Worm (Caenorhabditis elegans) whole organism, midembryonic: ENCODE results near the gene T09A5.5.

Experiments used
- T22C8.4 ChIP-seq: fragments of 200-800 bp; sonication (Bioruptor generic); IDR thresholded peaks from 2 replicates; pipeline ENCODE4 v1.3.6; 2022; ENCODE audit warnings: missing genetic modification characterization, missing compliant biosample characterization
- cog-1 ChIP-seq: sonication (generic microtip); optimal IDR thresholded peaks from 2 replicates; lab custom pipeline; 2016; ENCODE audit warnings: missing genetic modification characterization, missing compliant biosample characterization
- flt-1 ChIP-seq: fragments of 200-800 bp; sonication (Bioruptor generic); IDR thresholded peaks from 2 replicates; pipeline ENCODE4 v1.3.6; 2022; ENCODE audit warnings: missing genetic modification characterization, missing compliant biosample characterization
- klf-2 ChIP-seq: fragments of 200-800 bp; sonication (Bioruptor generic); conservative IDR thresholded peaks from 2 replicates; pipeline ENCODE4 v1.3.6; 2022; ENCODE audit warnings: missing genetic modification reagents, missing genetic modification characterization, missing compliant biosample characterization
- med-1 ChIP-seq: sonication (generic microtip); optimal IDR thresholded peaks from 2 replicates; lab custom pipeline; 2017; ENCODE audit warnings: missing genetic modification characterization, mild to moderate bottlenecking, missing compliant biosample characterization, antibody characterized with exemption, missing genetic modification reagents; ENCODE audit not compliant: insufficient read depth
- ref-1 ChIP-seq: fragments of 200-800 bp; sonication (Bioruptor generic); conservative IDR thresholded peaks from 2 replicates; pipeline ENCODE4 v1.3.6; 2022; ENCODE audit warnings: missing genetic modification reagents, missing genetic modification characterization, missing compliant biosample characterization
- tab-1 ChIP-seq: fragments of 200-800 bp; sonication (Bioruptor generic); IDR thresholded peaks from 2 replicates; pipeline ENCODE4 v1.3.6; 2022; ENCODE audit warnings: missing genetic modification characterization, missing compliant biosample characterization
- ztf-23 ChIP-seq: fragments of 200-800 bp; sonication (Bioruptor generic); IDR thresholded peaks from 2 replicates; pipeline ENCODE4 v1.3.6; 2022; ENCODE audit warnings: missing genetic modification reagents, missing genetic modification characterization, missing compliant biosample characterization
- ztf-29 ChIP-seq: fragments of 200-800 bp; sonication (Bioruptor generic); IDR thresholded peaks from 2 replicates; pipeline ENCODE4 v1.3.6; 2022; ENCODE audit warnings: missing genetic modification reagents, missing genetic modification characterization, missing compliant biosample characterization

Gene T09A5.5

DNA sequence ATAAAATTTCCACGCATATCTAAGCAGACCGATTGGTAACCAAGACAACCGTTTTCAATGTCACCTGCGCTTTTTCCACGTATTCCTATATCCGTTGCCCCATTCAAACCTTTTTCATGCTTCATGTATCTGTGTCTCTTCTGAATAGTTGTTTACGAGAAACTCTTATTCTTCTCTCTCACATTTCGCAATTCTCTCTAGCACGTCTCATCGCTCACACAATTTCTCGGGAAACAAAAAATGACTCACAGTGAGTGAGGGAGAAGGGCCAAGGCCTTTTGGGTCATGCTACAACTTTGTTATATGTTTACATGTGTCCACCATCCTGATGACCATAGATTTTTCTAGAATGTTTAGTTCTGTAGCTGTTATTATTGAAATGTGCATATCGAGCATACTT, 33.7 kb upstream of the T09A5.5 start:
- TF ChIP-seq T22C8.4 (GFP tag; lab: Robert Waterston, UW) = no peak
- no peak for TF ChIP-seq flt-1 (GFP tag; lab: Robert Waterston, UW)
- no peak for TF ChIP-seq med-1 (GFP tag; lab: Kevin White, UChicago)
- no peak for TF ChIP-seq ztf-29 (GFP tag; lab: Robert Waterston, UW)
- no peak for TF ChIP-seq tab-1 (GFP tag; lab: Robert Waterston, UW)
- TF ChIP-seq ztf-23 (GFP tag; lab: Robert Waterston, UW) = no peak
- no peak for TF ChIP-seq ref-1

DNA sequence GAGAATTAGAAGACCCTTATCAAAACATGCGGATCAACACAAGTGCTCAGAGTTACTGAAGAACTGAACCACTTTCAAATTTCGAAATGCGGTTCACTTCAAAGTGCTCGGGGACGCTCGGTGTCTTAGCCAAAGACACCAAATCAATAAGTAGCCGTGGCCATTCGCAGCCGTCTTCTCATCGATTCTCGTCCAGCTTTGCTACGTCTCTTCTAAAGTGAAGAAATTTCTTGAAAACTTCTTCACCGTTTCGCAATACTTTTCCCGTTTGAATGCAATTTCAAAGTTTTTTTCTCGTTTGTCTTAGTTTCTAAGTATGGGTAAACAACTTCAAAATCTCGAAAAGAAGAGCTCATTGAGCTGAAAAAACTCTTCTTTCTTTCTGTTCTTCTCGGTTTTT, 31.3 kb upstream of the T09A5.5 start:
- TF ChIP-seq ref-1 (no peak), T22C8.4 (GFP tag; lab: Robert Waterston, UW) (no peak), tab-1 (GFP tag; lab: Robert Waterston, UW) (no peak), ztf-29 (GFP tag; lab: Robert Waterston, UW) (no peak), cog-1 (no peak)

DNA sequence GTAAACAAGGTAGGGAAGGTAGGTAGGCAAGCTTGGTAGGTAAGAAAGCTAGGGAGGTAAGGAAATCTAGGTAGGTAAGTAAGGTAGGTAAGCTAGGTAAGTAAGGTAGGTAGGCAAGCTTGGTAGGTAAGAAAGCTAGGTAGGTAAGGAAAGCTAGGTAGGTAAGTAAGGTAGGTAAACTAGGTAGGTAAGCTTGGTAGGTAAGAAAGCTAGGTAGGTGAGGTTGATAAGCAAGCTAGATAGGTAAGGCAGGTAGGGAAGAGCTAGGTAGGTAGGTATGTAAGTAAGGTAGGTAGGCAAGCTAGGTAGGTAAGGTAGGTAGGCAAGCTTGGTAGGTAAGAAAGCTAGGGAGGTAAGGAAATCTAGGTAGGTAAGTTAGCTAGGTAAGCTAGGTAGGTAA, 29.6 kb upstream of the T09A5.5 start:
- peak; percentile 52; the same call in 1 of the 2 replicates for TF ChIP-seq klf-2 (GFP tag; lab: Robert Waterston, UW)
- TF ChIP-seq ztf-23 (GFP tag; lab: Robert Waterston, UW) = peak; percentile 66; the same call in 1 of the 2 replicates

DNA sequence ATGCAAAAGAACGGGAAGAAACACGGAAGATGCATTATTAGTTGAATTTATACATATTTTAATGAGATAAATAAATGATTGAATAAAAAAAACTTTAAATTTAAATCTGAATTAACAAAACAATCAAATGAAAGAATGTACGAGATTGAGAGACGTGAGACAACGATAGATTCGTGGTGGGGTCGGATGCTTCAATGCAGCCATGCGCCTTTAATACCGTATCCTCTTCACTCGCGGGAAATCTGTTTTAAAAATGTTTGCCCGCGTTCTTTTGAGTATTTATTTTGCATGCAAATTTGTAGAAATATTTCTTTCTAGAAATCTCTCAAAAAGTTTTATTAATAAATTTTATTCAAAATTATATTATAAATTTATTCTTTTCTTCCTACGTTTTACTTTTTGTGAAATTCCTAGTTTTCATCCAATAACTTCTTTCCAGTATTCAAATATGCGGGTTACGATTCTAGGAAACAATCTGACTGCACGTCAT, 26.8 kb upstream of the T09A5.5 start, which contains the start of gene perm-1:
TSS of gene perm-1 (plus strand) at position 440 of the 490 bp plus-strand sequence.
- TF ChIP-seq T22C8.4 (GFP tag; lab: Robert Waterston, UW) (no peak), klf-2 (GFP tag; lab: Robert Waterston, UW) (no peak), flt-1 (GFP tag; lab: Robert Waterston, UW) (no peak), ref-1 (no peak), cog-1 (no peak)

DNA sequence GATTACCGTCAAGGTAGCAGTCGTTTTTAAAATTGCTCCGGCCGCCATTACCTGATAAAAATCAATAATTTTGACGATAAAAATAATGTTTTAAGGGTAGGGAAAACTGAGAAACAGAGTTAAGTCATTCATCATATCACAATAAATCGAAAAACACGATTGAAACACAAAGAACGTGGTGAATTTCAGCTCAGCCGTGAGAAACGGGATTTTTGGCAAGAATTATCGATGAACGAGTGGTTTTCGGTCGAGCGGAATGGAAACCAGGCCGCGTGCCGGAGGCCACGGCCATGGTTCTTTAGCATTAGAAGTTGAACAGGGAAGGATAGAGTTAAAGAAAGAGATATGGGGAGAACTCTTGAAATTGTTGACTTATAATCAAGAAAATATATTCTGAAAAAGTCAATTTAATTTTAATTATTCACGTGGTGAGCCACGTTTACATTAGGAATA, 25.7 kb upstream of the T09A5.5 start, which contains the start of the genes vha-4 and T01H3.5:
TSS of gene vha-4 (minus strand) at position 51 of the 453 bp plus-strand sequence.
TSS of gene T01H3.5 (plus strand) at position 351 of the 453 bp plus-strand sequence.
- TF ChIP-seq tab-1 (GFP tag; lab: Robert Waterston, UW) = no peak
- TF ChIP-seq med-1 (GFP tag; lab: Kevin White, UChicago) = no peak
- no peak for TF ChIP-seq cog-1
- no peak for TF ChIP-seq T22C8.4 (GFP tag; lab: Robert Waterston, UW)
- no peak for TF ChIP-seq ztf-29 (GFP tag; lab: Robert Waterston, UW)
- TF ChIP-seq klf-2 (GFP tag; lab: Robert Waterston, UW) = no peak
- TF ChIP-seq ztf-23 (GFP tag; lab: Robert Waterston, UW) = no peak
- TF ChIP-seq ref-1 = no peak
- no peak for TF ChIP-seq flt-1 (GFP tag; lab: Robert Waterston, UW)

DNA sequence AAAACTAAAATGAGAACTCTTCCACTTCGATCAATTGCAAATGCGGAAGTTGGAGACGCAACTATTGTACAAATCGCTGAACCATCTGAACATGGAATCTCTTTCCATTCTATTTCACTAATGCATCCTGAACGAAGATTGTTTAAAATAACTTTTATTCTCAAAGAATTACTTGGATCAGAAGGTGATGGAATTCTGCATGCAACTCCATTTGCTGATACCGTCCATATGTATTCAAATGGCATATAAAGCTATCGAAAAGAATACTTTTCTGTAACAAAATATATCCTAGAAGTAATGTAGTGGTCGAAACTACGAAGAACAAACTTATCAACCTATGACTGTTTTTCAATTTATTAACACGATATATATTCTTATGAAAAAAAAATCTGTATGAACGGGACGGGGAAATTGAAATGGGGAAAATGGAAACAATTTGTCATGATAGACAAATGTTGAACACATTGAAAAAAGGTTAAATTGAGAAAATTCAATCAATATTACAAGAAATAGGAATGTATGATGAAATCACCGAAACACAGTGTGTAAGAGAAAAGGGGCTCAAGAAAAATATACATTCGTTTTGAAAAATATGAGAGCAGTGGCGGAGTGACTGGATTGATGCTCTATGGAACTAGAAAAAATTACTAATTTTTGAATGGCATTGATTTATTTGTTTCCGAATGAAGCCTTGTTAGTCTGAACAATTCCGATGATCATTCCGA, 24.3 kb upstream of the T09A5.5 start, which contains the start of gene T01H3.2:
TSS of gene T01H3.2 (minus strand) at position 251 of the 725 bp plus-strand sequence.
- TF ChIP-seq ztf-29 (GFP tag; lab: Robert Waterston, UW) (no peak), med-1 (GFP tag; lab: Kevin White, UChicago) (no peak), flt-1 (GFP tag; lab: Robert Waterston, UW) (no peak)

DNA sequence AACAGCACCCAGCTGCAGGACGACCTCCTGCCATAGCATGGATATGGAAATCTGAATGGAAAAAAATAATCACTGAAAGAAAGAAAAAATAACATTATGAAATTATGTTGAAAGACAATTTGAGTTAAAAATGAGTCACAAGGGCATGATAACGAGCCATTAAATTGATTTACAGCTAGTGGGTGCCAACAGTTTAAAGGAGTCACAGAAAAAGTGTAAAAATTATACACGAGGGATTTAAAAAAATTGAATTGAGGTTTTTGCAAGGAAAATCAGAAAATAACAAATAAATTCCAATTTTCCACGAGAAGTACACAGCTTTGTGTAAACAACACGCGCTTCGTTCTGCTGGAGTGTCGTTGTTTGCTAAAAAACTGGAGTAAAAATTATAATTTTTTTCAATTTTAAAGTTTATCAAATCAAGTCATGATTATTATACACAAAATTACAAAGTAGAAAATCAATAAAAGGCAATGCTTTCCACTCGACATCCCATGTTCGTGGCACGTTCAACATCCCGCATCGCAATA, 20.3 kb upstream of the T09A5.5 start, which contains the start of gene T01H3.3:
TSS of gene T01H3.3 (minus strand) at position 51 of the 530 bp plus-strand sequence.
- TF ChIP-seq T22C8.4 (GFP tag; lab: Robert Waterston, UW) (no peak), flt-1 (GFP tag; lab: Robert Waterston, UW) (no peak), tab-1 (GFP tag; lab: Robert Waterston, UW) (no peak), cog-1 (no peak), klf-2 (GFP tag; lab: Robert Waterston, UW) (no peak), med-1 (GFP tag; lab: Kevin White, UChicago) (no peak), ref-1 (no peak), ztf-29 (GFP tag; lab: Robert Waterston, UW) (no peak), ztf-23 (GFP tag; lab: Robert Waterston, UW) (no peak)

DNA sequence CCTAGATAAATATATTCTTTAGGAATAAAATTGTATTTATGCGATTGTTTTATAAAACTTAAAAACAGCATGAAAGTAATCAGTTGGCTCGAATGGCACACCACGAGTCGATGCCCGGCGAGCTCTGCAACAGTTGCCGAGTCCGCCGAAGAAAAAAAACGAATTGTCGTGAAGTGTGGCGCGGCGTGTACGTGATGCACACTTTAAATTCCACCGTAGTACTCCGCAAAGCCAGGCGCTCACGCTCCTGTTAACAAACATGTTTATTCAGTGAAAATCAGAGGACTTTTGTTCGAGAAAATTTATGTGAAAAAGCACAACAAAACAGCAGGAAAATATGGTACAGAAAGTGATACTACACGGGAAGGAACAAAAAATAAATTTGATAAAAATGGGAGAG, 17.1 kb upstream of the T09A5.5 start:
- TF ChIP-seq flt-1 (GFP tag; lab: Robert Waterston, UW) (0 out of 2 replicates have a peak, but pooled peaks have one; percentile 20), med-1 (GFP tag; lab: Kevin White, UChicago) (no peak), ztf-23 (GFP tag; lab: Robert Waterston, UW) (no peak)

DNA sequence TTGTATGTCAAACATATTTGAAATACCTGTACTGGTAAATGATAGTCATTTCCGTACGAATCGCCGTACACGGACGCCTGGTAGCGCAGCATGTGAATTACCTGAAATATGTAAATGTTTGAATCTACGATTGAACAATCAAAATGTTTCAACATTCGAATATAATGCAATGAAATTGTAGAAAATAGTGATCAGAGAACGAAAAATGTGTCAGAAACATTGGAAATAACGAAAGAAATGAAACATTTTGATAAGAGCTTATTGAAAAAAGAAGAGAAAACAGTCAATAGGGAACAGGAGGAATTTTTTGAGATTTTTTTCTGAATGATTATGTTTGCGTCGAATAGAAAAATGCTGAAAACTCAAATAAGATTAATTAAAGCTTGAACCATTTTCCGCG, 16.5 kb upstream of the T09A5.5 start, which contains the start of gene ztf-17:
TSS of gene ztf-17 (minus strand) at position 101 of the 400 bp plus-strand sequence.
- no peak for TF ChIP-seq klf-2 (GFP tag; lab: Robert Waterston, UW)
- no peak for TF ChIP-seq ztf-29 (GFP tag; lab: Robert Waterston, UW)
- no peak for TF ChIP-seq tab-1 (GFP tag; lab: Robert Waterston, UW)
- no peak for TF ChIP-seq med-1 (GFP tag; lab: Kevin White, UChicago)
- TF ChIP-seq ref-1 = no peak
- TF ChIP-seq ztf-23 (GFP tag; lab: Robert Waterston, UW) = no peak
- TF ChIP-seq T22C8.4 (GFP tag; lab: Robert Waterston, UW) = no peak
- no peak for TF ChIP-seq flt-1 (GFP tag; lab: Robert Waterston, UW)
- TF ChIP-seq cog-1 = no peak

DNA sequence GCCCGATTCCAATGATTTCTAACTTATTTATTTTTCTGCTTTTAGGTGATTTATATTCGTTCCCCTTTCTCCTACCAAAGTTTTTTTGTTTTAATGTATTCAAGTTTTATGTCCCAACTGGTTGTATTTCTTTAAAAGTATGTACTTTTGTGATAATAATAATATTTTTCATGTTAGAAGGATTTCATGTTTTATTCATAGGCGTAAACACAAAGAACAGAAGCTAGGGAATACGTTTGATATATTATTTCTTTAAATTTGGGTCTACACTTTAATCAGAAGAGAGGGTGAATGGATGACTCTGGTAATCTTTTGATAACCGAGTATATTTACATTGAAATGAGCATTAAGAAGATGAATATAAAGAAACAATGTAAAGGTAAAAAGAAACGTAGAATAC, 12.5 kb upstream of the T09A5.5 start:
- TF ChIP-seq T22C8.4 (GFP tag; lab: Robert Waterston, UW) (no peak), ztf-29 (GFP tag; lab: Robert Waterston, UW) (no peak), ztf-23 (GFP tag; lab: Robert Waterston, UW) (no peak), tab-1 (GFP tag; lab: Robert Waterston, UW) (no peak), med-1 (GFP tag; lab: Kevin White, UChicago) (no peak), klf-2 (GFP tag; lab: Robert Waterston, UW) (no peak), flt-1 (GFP tag; lab: Robert Waterston, UW) (no peak), cog-1 (no peak), ref-1 (no peak)
